Fruit fly (Drosophila melanogaster) whole organism, prepupa: ENCODE measurements around the gene CG31913.

Source experiments
- Blimp-1 ChIP-seq: fragments of 200-800 bp; sonication (Bioruptor generic); optimal IDR thresholded peaks from 3 replicates; lab custom pipeline; 2017; ENCODE audit warnings: missing biosample characterization, missing genetic modification characterization, mild to moderate bottlenecking, moderate library complexity, missing genetic modification reagents
- CG10669 ChIP-seq: fragments of 200-800 bp; sonication (Bioruptor generic); optimal IDR thresholded peaks from 3 replicates; lab custom pipeline; 2018; ENCODE audit warnings: missing biosample characterization, mild to moderate bottlenecking, missing genetic modification characterization, moderate library complexity
- CG11294 ChIP-seq: fragments of 200-800 bp; sonication (Bioruptor generic); IDR thresholded peaks from 2 replicates; pipeline ENCODE4 v1.3.6; 2022; ENCODE audit warnings: missing biosample characterization, missing genetic modification characterization
- CG11762 ChIP-seq: fragments of 200-800 bp; sonication (Bioruptor generic); optimal IDR thresholded peaks from 3 replicates; lab custom pipeline; 2016; ENCODE audit warnings: missing biosample characterization, missing genetic modification characterization; ENCODE audit not compliant: insufficient read depth
- CG11902 ChIP-seq: fragments of 200-800 bp; sonication (Bioruptor generic); optimal IDR thresholded peaks from 3 replicates; lab custom pipeline; 2016; ENCODE audit warnings: missing biosample characterization, missing genetic modification characterization
- CG15336 ChIP-seq: fragments of 200-800 bp; sonication (Bioruptor generic); IDR thresholded peaks from 2 replicates; pipeline ENCODE4 v1.3.6; 2022; ENCODE audit warnings: missing biosample characterization, missing genetic modification characterization
- CG1621 ChIP-seq: fragments of 200-800 bp; sonication (Bioruptor generic); optimal IDR thresholded peaks from 3 replicates; lab custom pipeline; 2018; ENCODE audit warnings: missing biosample characterization, mild to moderate bottlenecking, missing genetic modification characterization
- CG16779 ChIP-seq: fragments of 200-800 bp; sonication (Bioruptor generic); optimal IDR thresholded peaks from 3 replicates; lab custom pipeline; 2017; ENCODE audit warnings: missing biosample characterization, mild to moderate bottlenecking, missing genetic modification characterization
- CG3032 ChIP-seq: fragments of 200-800 bp; optimal IDR thresholded peaks from 2 replicates; lab custom pipeline; 2019; ENCODE audit warnings: missing biosample characterization, mild to moderate bottlenecking, missing genetic modification characterization, moderate library complexity
- CG31627 ChIP-seq: fragments of 200-800 bp; sonication (Bioruptor generic); optimal IDR thresholded peaks from 3 replicates; lab custom pipeline; 2016; ENCODE audit warnings: missing biosample characterization, missing genetic modification characterization
- CG34406 ChIP-seq: fragments of 200-800 bp; sonication (Bioruptor generic); optimal IDR thresholded peaks from 3 replicates; lab custom pipeline; 2016; ENCODE audit warnings: missing biosample characterization, missing genetic modification characterization
- CG3919 ChIP-seq: fragments of 200-800 bp; sonication (Bioruptor generic); optimal IDR thresholded peaks from 3 replicates; lab custom pipeline; 2016; ENCODE audit warnings: missing biosample characterization, missing genetic modification characterization
- CG4318 ChIP-seq: fragments of 200-800 bp; sonication (Bioruptor generic); optimal IDR thresholded peaks from 3 replicates; lab custom pipeline; 2017; ENCODE audit warnings: missing biosample characterization, mild to moderate bottlenecking, missing genetic modification characterization
- CG6163 ChIP-seq: fragments of 200-800 bp; sonication (Bioruptor generic); IDR thresholded peaks from 3 replicates; pipeline ENCODE4 v1.3.6; 2022; ENCODE audit warnings: missing biosample characterization, missing genetic modification characterization
- CG6792 ChIP-seq: fragments of 200-800 bp; sonication (Bioruptor generic); optimal IDR thresholded peaks from 3 replicates; lab custom pipeline; 2016; ENCODE audit warnings: missing biosample characterization, missing genetic modification characterization
- CG6808 ChIP-seq: fragments of 200-800 bp; sonication (Bioruptor generic); optimal IDR thresholded peaks from 3 replicates; lab custom pipeline; 2017; ENCODE audit warnings: missing biosample characterization, missing genetic modification characterization, mild to moderate bottlenecking, moderate library complexity, missing genetic modification reagents
- CG6854 ChIP-seq: fragments of 200-800 bp; sonication (Bioruptor generic); optimal IDR thresholded peaks from 2 replicates; lab custom pipeline; 2017; ENCODE audit warnings: missing biosample characterization, mild to moderate bottlenecking, missing genetic modification characterization
- CG7368 ChIP-seq: fragments of 200-800 bp; sonication (Bioruptor generic); optimal IDR thresholded peaks from 3 replicates; lab custom pipeline; 2016; ENCODE audit warnings: missing biosample characterization, missing genetic modification characterization
- CG8119 ChIP-seq: fragments of 200-800 bp; sonication (Bioruptor generic); IDR thresholded peaks from 3 replicates; pipeline ENCODE4 v1.3.6; 2022; ENCODE audit warnings: missing biosample characterization, missing genetic modification characterization
- CG8319 ChIP-seq: fragments of 200-800 bp; sonication (Bioruptor generic); optimal IDR thresholded peaks from 3 replicates; lab custom pipeline; 2016; ENCODE audit warnings: missing biosample characterization, missing genetic modification characterization
- CG8632 ChIP-seq: fragments of 200-800 bp; sonication (Bioruptor generic); optimal IDR thresholded peaks from 3 replicates; lab custom pipeline; 2016; ENCODE audit warnings: missing biosample characterization, missing genetic modification characterization
- CG9139 ChIP-seq: fragments of 200-800 bp; sonication (Bioruptor generic); optimal IDR thresholded peaks from 3 replicates; lab custom pipeline; 2017; ENCODE audit warnings: missing biosample characterization, mild to moderate bottlenecking, missing genetic modification characterization
- Eip75B ChIP-seq: fragments of 200-800 bp; sonication (Bioruptor generic); optimal IDR thresholded peaks from 3 replicates; lab custom pipeline; 2016; ENCODE audit warnings: missing biosample characterization, missing genetic modification characterization
- Eip78C ChIP-seq: fragments of 200-800 bp; sonication (Bioruptor generic); peaks from one replicate; lab custom pipeline; 2016; ENCODE audit warnings: missing biosample characterization, missing genetic modification characterization
- Eip93F ChIP-seq: fragments of 200-800 bp; sonication (Bioruptor generic); optimal IDR thresholded peaks from 2 replicates; lab custom pipeline; 2016; ENCODE audit warnings: missing biosample characterization, mild to moderate bottlenecking, missing genetic modification characterization
- Ets21C ChIP-seq: fragments of 200-800 bp; sonication (Bioruptor generic); optimal IDR thresholded peaks from 3 replicates; lab custom pipeline; 2016; ENCODE audit warnings: missing biosample characterization, missing genetic modification characterization
- Ets96B ChIP-seq: fragments of 200-800 bp; optimal IDR thresholded peaks from 2 replicates; lab custom pipeline; 2019; ENCODE audit warnings: missing biosample characterization, mild to moderate bottlenecking, missing genetic modification characterization, moderate library complexity
- Gug ChIP-seq: fragments of 200-800 bp; sonication (Bioruptor generic); IDR thresholded peaks from 2 replicates; pipeline ENCODE4 v1.3.6; 2022; ENCODE audit warnings: missing biosample characterization, missing genetic modification characterization
- Hr38 ChIP-seq: sonication (Bioruptor generic); optimal IDR thresholded peaks from 2 replicates; lab custom pipeline; 2016; ENCODE audit warnings: missing biosample characterization, missing genetic modification characterization
- Hr4 ChIP-seq: fragments of 200-800 bp; sonication (Bioruptor generic); optimal IDR thresholded peaks from 3 replicates; lab custom pipeline; 2016; ENCODE audit warnings: missing biosample characterization, missing genetic modification characterization
- Lpt ChIP-seq: fragments of 200-800 bp; sonication (Bioruptor generic); optimal IDR thresholded peaks from 3 replicates; lab custom pipeline; 2016; ENCODE audit warnings: missing biosample characterization, missing genetic modification characterization
- Met ChIP-seq: fragments of 200-800 bp; sonication (Bioruptor generic); optimal IDR thresholded peaks from 3 replicates; lab custom pipeline; 2016; ENCODE audit warnings: missing biosample characterization, missing genetic modification characterization
- OdsH ChIP-seq: fragments of 200-800 bp; sonication (Bioruptor generic); optimal IDR thresholded peaks from 3 replicates; lab custom pipeline; 2016; ENCODE audit warnings: missing biosample characterization, missing genetic modification characterization
- Smox ChIP-seq: fragments of 200-800 bp; sonication (Bioruptor generic); optimal IDR thresholded peaks from 3 replicates; lab custom pipeline; 2016; ENCODE audit warnings: missing biosample characterization, missing genetic modification characterization
- Sox102F ChIP-seq: fragments of 200-800 bp; sonication (Bioruptor generic); optimal IDR thresholded peaks from 2 replicates; lab custom pipeline; 2016; ENCODE audit warnings: missing biosample characterization, mild to moderate bottlenecking, missing genetic modification characterization
- Sox14 ChIP-seq: fragments of 200-800 bp; sonication (Bioruptor generic); optimal IDR thresholded peaks from 3 replicates; lab custom pipeline; 2016; ENCODE audit warnings: missing biosample characterization, missing genetic modification characterization
- Sox15 ChIP-seq: fragments of 200-800 bp; sonication (Bioruptor generic); optimal IDR thresholded peaks from 3 replicates; lab custom pipeline; 2016; ENCODE audit warnings: missing biosample characterization, missing genetic modification characterization
- achi ChIP-seq: fragments of 200-800 bp; sonication (Bioruptor generic); optimal IDR thresholded peaks from 3 replicates; lab custom pipeline; 2016; ENCODE audit warnings: missing biosample characterization, missing genetic modification characterization
- acj6 ChIP-seq: fragments of 200-800 bp; sonication (Bioruptor generic); optimal IDR thresholded peaks from 3 replicates; lab custom pipeline; 2016; ENCODE audit warnings: missing biosample characterization, missing genetic modification characterization
- cyc ChIP-seq: fragments of 200-800 bp; sonication (Bioruptor generic); optimal IDR thresholded peaks from 3 replicates; lab custom pipeline; 2016; ENCODE audit warnings: missing biosample characterization, missing genetic modification characterization
- dac ChIP-seq: fragments of 200-800 bp; sonication (Bioruptor generic); optimal IDR thresholded peaks from 2 replicates; lab custom pipeline; 2017; ENCODE audit warnings: missing biosample characterization, mild to moderate bottlenecking, missing genetic modification characterization
- eg ChIP-seq: fragments of 200-800 bp; sonication (Bioruptor generic); IDR thresholded peaks from 3 replicates; pipeline ENCODE4 v1.3.6; 2022; ENCODE audit warnings: missing biosample characterization, missing genetic modification characterization
- esn ChIP-seq: fragments of 200-800 bp; sonication (Bioruptor generic); optimal IDR thresholded peaks from 2 replicates; lab custom pipeline; 2016; ENCODE audit warnings: missing biosample characterization, mild to moderate bottlenecking, missing genetic modification characterization, moderate library complexity
- fd59A ChIP-seq: fragments of 200-800 bp; sonication (Bioruptor generic); optimal IDR thresholded peaks from 2 replicates; lab custom pipeline; 2017; ENCODE audit warnings: missing biosample characterization, mild to moderate bottlenecking, missing genetic modification characterization, missing genetic modification reagents
- fd85E ChIP-seq: fragments of 200-800 bp; sonication (Bioruptor generic); optimal IDR thresholded peaks from 3 replicates; lab custom pipeline; 2016; ENCODE audit warnings: missing biosample characterization, missing genetic modification characterization
- fkh ChIP-seq: fragments of 200-800 bp; sonication (Bioruptor generic); optimal IDR thresholded peaks from 3 replicates; lab custom pipeline; 2017; ENCODE audit warnings: missing biosample characterization, mild to moderate bottlenecking, missing genetic modification characterization, moderate library complexity
- lz ChIP-seq: fragments of 200-800 bp; sonication (Bioruptor generic); optimal IDR thresholded peaks from 3 replicates; lab custom pipeline; 2016; ENCODE audit warnings: missing biosample characterization, missing genetic modification characterization
- net ChIP-seq: fragments of 200-800 bp; sonication (Bioruptor generic); optimal IDR thresholded peaks from 3 replicates; lab custom pipeline; 2016; ENCODE audit warnings: missing biosample characterization, missing genetic modification characterization
- pdm3 ChIP-seq: fragments of 200-800 bp; sonication (Bioruptor generic); optimal IDR thresholded peaks from 3 replicates; lab custom pipeline; 2016; ENCODE audit warnings: missing biosample characterization, missing genetic modification characterization
- salr ChIP-seq, 2 experiments: fragments of 200-800 bp; sonication (Bioruptor generic); optimal IDR thresholded peaks; 3 replicates each; lab custom pipeline; 2016 to 2018; ENCODE audit warnings: missing biosample characterization in 2 of 2, missing genetic modification characterization in 2 of 2, mild to moderate bottlenecking in 1 of 2
- spab ChIP-seq: fragments of 200-800 bp; sonication (Bioruptor generic); optimal IDR thresholded peaks from 2 replicates; lab custom pipeline; 2017; ENCODE audit warnings: missing biosample characterization, mild to moderate bottlenecking, missing genetic modification characterization, missing genetic modification reagents
- svp ChIP-seq: fragments of 200-800 bp; sonication (Bioruptor generic); peaks from one replicate; lab custom pipeline; 2016; ENCODE audit warnings: missing biosample characterization, missing genetic modification characterization
- topi ChIP-seq: fragments of 200-800 bp; sonication (Bioruptor generic); optimal IDR thresholded peaks from 3 replicates; lab custom pipeline; 2016; ENCODE audit warnings: missing biosample characterization, missing genetic modification characterization
- vri ChIP-seq: fragments of 200-800 bp; sonication (Bioruptor generic); optimal IDR thresholded peaks from 3 replicates; lab custom pipeline; 2016; ENCODE audit warnings: missing biosample characterization, mild to moderate bottlenecking, missing genetic modification characterization

The CG31913 gene

dm6 chr2L:5748188-5748587, 35.6 kb upstream of the CG31913 start:
- TF ChIP-seq Eip93F (GFP tag; lab: Kevin White, UChicago) (no peak), Hr38 (no peak), fd85E (no peak), CG3919 (peak; percentile 2), eg (GFP tag; lab: Robert Waterston, UW) (no peak), achi (no peak), CG16779 (tag; lab: Kevin White, UChicago) (no peak), acj6 (GFP tag; lab: Kevin White, UChicago) (no peak), fkh (GFP tag; lab: Kevin White, UChicago) (no peak), Sox14 (no peak), cyc (GFP tag; lab: Kevin White, UChicago) (no peak), net (GFP tag; lab: Kevin White, UChicago) (no peak), Hr4 (GFP tag; lab: Kevin White, UChicago) (no peak), Smox (GFP tag; lab: Kevin White, UChicago) (no peak), Blimp-1 (GFP tag; lab: Kevin White, UChicago) (no peak), CG8119 (no peak), CG34406 (GFP tag; lab: Kevin White, UChicago) (no peak), OdsH (GFP tag; lab: Kevin White, UChicago) (peak; percentile 14), dac (GFP tag; lab: Kevin White, UChicago) (no peak), CG15336 (no peak), CG11294 (GFP tag; lab: Robert Waterston, UW) (no peak), vri (no peak), CG6854 (GFP tag; lab: Kevin White, UChicago) (no peak), lz (GFP tag; lab: Kevin White, UChicago) (no peak), salr (GFP tag; optimal IDR thresholded peaks at IDR 0.05; lab: Kevin White, UChicago) (no peak), CG31627 (GFP tag; lab: Kevin White, UChicago) (peak; percentile 19), pdm3 (GFP tag; lab: Kevin White, UChicago) (peak; percentile 18), Eip75B (no peak), Lpt (no peak), svp (GFP tag; lab: Kevin White, UChicago) (peak; percentile 69), CG7368 (no peak), Sox15 (GFP tag; lab: Kevin White, UChicago) (no peak), CG1621 (tag; lab: Kevin White, UChicago) (no peak), CG3032 (tag; lab: Kevin White, UChicago) (no peak), CG11902 (GFP tag; lab: Kevin White, UChicago) (no peak), esn (GFP tag; lab: Kevin White, UChicago) (peak; percentile 1), Gug (GFP tag; lab: Robert Waterston, UW) (no peak), topi (GFP tag; lab: Kevin White, UChicago) (no peak), Ets21C (GFP tag; lab: Kevin White, UChicago) (no peak), CG6163 (GFP tag; lab: Robert Waterston, UW) (no peak), Ets96B (peak; percentile 6), spab (no peak), fd59A (GFP tag; lab: Kevin White, UChicago) (no peak), CG6792 (no peak), CG8632 (GFP tag; lab: Kevin White, UChicago) (no peak), CG4318 (GFP tag; lab: Kevin White, UChicago) (no peak), Eip78C (GFP tag; lab: Kevin White, UChicago) (peak; percentile 62), Sox102F (no peak), CG11762 (GFP tag; lab: Kevin White, UChicago) (no peak), CG10669 (GFP tag; lab: Kevin White, UChicago) (no peak), CG8319 (no peak), Met (GFP tag; lab: Kevin White, UChicago) (peak; percentile 25), CG6808 (GFP tag; lab: Kevin White, UChicago) (no peak), CG9139 (GFP tag; lab: Kevin White, UChicago) (no peak)
